Worm (Caenorhabditis elegans): ENCODE results near the gene srh-219.

srh-219 gene

DNA sequence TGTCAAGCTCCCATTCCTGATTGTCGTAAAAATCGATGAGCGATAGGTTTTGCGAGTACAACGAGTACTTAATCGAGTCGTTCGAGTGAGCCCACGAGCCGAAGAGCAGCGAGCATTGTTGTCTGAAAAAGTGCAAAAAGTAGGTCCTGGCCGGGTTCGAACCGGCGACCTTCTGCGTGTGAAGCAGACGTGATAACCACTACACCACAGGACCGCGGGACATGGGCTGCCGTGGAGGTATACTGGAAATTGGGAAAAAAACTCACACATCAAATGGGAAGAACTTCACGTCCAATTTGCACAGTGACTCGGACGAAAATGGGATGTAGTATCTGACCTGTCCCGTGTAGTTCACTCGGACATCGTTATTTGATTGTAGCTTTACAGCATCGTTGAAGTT, 20.1 kb downstream of the srh-219 start (continued):
- TF ChIP-seq hrde-1 (tag; optimal IDR thresholded peaks at IDR 0.05; ENCODE audit: borderline replicate concordance) (no peak), madf-10 (tag; optimal IDR thresholded peaks at IDR 0.05) (no peak), mcd-1 (GFP tag; IDR thresholded peaks at IDR 0.05) (0 out of 2 replicates have a peak, but pooled peaks have one; percentile 8), madf-8 (GFP tag; conservative IDR thresholded peaks at IDR 0.05) (no peak), ekl-4 (GFP tag; IDR thresholded peaks at IDR 0.05) (no peak), F33H1.4 (GFP tag; IDR thresholded peaks at IDR 0.05) (peak; percentile 54; the same call in 1 of the 2 replicates), ccch-3 (GFP tag; optimal IDR thresholded peaks at IDR 0.05) (no peak), snpc-3.4 (tag; optimal IDR thresholded peaks at IDR 0.05) (peak; percentile 6), atf-7 (tag; optimal IDR thresholded peaks at IDR 0.05) (no peak), mxl-1 (tag; optimal IDR thresholded peaks at IDR 0.05) (no peak), egrh-3 (GFP tag; IDR thresholded peaks at IDR 0.05) (no peak), ztf-25 (GFP tag; IDR thresholded peaks at IDR 0.05) (no peak), attf-3 (GFP tag; conservative IDR thresholded peaks at IDR 0.05) (no peak; the same call in 1 of the 2 replicates), let-607 (tag; optimal IDR thresholded peaks at IDR 0.05) (no peak), B0336.3 (GFP tag; IDR thresholded peaks at IDR 0.05) (no peak), zfh-2 (GFP tag; conservative IDR thresholded peaks at IDR 0.05) (peak; percentile 50; the same call in 1 of the 2 replicates), ztf-18 (tag; optimal IDR thresholded peaks at IDR 0.05) (peak; percentile 5), zim-3 (tag; optimal IDR thresholded peaks at IDR 0.05) (peak; percentile 54), ztf-6 (GFP tag; IDR thresholded peaks at IDR 0.05) (no peak), aptf-2 (GFP tag; conservative IDR thresholded peaks at IDR 0.05) (0 out of 2 replicates have a peak, but pooled peaks have one; percentile 32), C17E4.6 (GFP tag; IDR thresholded peaks at IDR 0.05) (no peak), rec-8 (tag; optimal IDR thresholded peaks at IDR 0.05) (no peak), ceh-27 (GFP tag; optimal IDR thresholded peaks at IDR 0.05) (peak; percentile 39), unc-130 (GFP tag; optimal IDR thresholded peaks at IDR 0.05) (no peak), F55B11.4 (tag; optimal IDR thresholded peaks at IDR 0.05; ENCODE audit: borderline replicate concordance, insufficient read depth) (no peak), ztf-3 (GFP tag; optimal IDR thresholded peaks at IDR 0.05) (no peak), D2030.7 (GFP tag; IDR thresholded peaks at IDR 0.05) (peak; percentile 66), Y56A3A.18 (GFP tag; IDR thresholded peaks at IDR 0.05) (no peak), xnd-1 (tag; optimal IDR thresholded peaks at IDR 0.05) (no peak), cebp-2 (GFP tag; IDR thresholded peaks at IDR 0.05) (no peak), dpl-1 (GFP tag; optimal IDR thresholded peaks at IDR 0.05) (no peak), madf-6 (GFP tag; IDR thresholded peaks at IDR 0.05) (peak; percentile 23; the same call in 1 of the 2 replicates)

ce11 chrV:15516476-15516875, 21.2 kb downstream of the srh-219 start:
- TF ChIP-seq xnd-1 (tag; optimal IDR thresholded peaks at IDR 0.05), result no peak
- TF ChIP-seq B0261.1 (tag; optimal IDR thresholded peaks at IDR 0.05), result peak; percentile 11
- peak; percentile 71 for TF ChIP-seq tbp1 (GFP tag; optimal IDR thresholded peaks at IDR 0.05)
- TF ChIP-seq rpc-1 (optimal IDR thresholded peaks at IDR 0.05), result no peak
- peak; percentile 53 for TF ChIP-seq rpc-1 (tag; optimal IDR thresholded peaks at IDR 0.05)

- TF ChIP-seq K12H6.12 (tag; optimal IDR thresholded peaks at IDR 0.05) (no peak), madf-8 (GFP tag; conservative IDR thresholded peaks at IDR 0.05) (no peak), xnd-1 (tag; optimal IDR thresholded peaks at IDR 0.05) (no peak), repo-1 (tag; optimal IDR thresholded peaks at IDR 0.05) (no peak), die-1 (tag; optimal IDR thresholded peaks at IDR 0.05) (no peak), chd-7 (tag; optimal IDR thresholded peaks at IDR 0.05) (no peak), dpl-1 (GFP tag; optimal IDR thresholded peaks at IDR 0.05) (no peak), nhr-90 (tag; optimal IDR thresholded peaks at IDR 0.05) (no peak), ceh-58 (GFP tag; IDR thresholded peaks at IDR 0.05) (no peak), lin-26 (GFP tag; IDR thresholded peaks at IDR 0.05) (no peak), somi-1 (GFP tag; optimal IDR thresholded peaks at IDR 0.05) (no peak), B0035.1 (tag; optimal IDR thresholded peaks at IDR 0.05) (no peak), C06A6.2 (GFP tag; conservative IDR thresholded peaks at IDR 0.05) (no peak)
Observed at ce11 chrV:15517413-15517812, 22.1 kb downstream of the srh-219 start, which contains the start of gene F21A3.3. F21A3.3 (plus strand) TSS chrV:15517713.

Data from whole organism, young adult.